Worm (Caenorhabditis elegans): ENCODE data around the gene spsb-2.

DNA sequence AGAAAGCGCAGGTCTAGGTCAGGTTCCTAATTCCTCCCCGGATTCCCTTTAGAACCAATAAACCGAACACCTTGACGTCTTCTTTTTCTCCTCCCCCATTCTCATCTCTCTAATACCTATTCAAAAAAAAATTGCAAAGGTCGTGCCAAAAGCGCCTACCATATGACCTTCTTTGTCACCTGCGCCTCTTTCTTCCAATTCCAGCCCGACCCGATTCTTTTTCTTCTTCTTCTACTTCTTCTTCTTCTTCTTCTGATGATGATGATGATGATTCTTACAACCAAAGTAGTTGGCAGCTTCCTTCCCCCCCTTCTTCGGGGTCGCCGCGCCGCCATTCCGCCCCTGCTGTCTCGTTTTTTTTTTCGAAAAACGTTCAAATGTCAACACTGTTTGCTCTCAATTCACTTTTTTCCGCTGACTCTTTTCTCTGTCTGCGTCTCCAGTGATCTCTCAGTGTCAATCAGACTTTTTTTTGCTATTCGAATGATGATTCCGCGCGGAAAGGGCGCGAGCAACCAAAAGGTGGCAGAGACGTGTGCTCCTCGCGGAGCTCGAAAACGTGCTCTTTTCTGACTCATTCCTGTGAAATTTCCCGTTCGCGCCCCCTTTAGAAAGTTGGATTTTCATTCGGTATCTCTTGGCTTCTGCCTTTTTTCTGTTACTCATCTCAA lies 26.6 kb upstream of the spsb-2 start:
- TF ChIP-seq ama-1 (optimal IDR thresholded peaks at IDR 0.05) = no peak
- TF ChIP-seq nhr-28 (tag; optimal IDR thresholded peaks at IDR 0.05) = no peak
- TF ChIP-seq nhr-43 (tag; optimal IDR thresholded peaks at IDR 0.05; ENCODE audit: poor library complexity, severe bottlenecking) = no peak

Measured in whole organism, L3 larva.